Fruit fly (Drosophila melanogaster) whole organism, adult: Measurements from ENCODE around the gene sunn.

Experiments used
- CG14711 ChIP-seq: fragments of 200-800 bp; sonication (Bioruptor generic); optimal IDR thresholded peaks from 2 replicates; lab custom pipeline; 2018; ENCODE audit warnings: missing biosample characterization, mild to moderate bottlenecking, missing genetic modification characterization, moderate library complexity
- CG33017 ChIP-seq: fragments of 200-800 bp; sonication (Bioruptor generic); optimal IDR thresholded peaks from 2 replicates; lab custom pipeline; 2018; ENCODE audit warnings: missing biosample characterization, mild to moderate bottlenecking, missing genetic modification characterization, moderate library complexity

dm6 chr3L:11731841-11732240 lies 3.7 kb downstream of the sunn start, which contains the start of gene CG32087:
- TF ChIP-seq CG14711 (no peak), CG33017 (no peak)
